Worm (Caenorhabditis elegans) whole organism, L4 larva: Measurements from ENCODE around the gene ZK742.3.

ENCODE experiments used
- jun-1 ChIP-seq: fragments of 150-350 bp; optimal IDR thresholded peaks from 2 replicates; lab custom pipeline; 2014; ENCODE audit warnings: missing biosample characterization, missing genetic modification reagents, missing genetic modification characterization
- nhr-28 ChIP-seq: fragments of 150-350 bp; optimal IDR thresholded peaks from 2 replicates; lab custom pipeline; 2014; ENCODE audit warnings: missing biosample characterization, missing genetic modification characterization
- nhr-48 ChIP-seq: sonication (generic microtip); optimal IDR thresholded peaks from 2 replicates; lab custom pipeline; 2016; ENCODE audit warnings: mild to moderate bottlenecking, missing genetic modification characterization, missing compliant biosample characterization
- snpc-4 ChIP-seq: fragments of 150-350 bp; optimal IDR thresholded peaks from 2 replicates; lab custom pipeline; 2014; ENCODE audit warnings: missing biosample characterization, missing genetic modification characterization

ce11 chrV:7837809-7838208 lies 28.1 kb upstream of the ZK742.3 start, which contains the start of gene ttr-33:
- TF ChIP-seq jun-1 (tag; lab: Kevin White, UChicago): no peak
- peak; percentile 4 for TF ChIP-seq nhr-28 (tag; lab: Kevin White, UChicago)
- no peak for TF ChIP-seq snpc-4 (tag; lab: Kevin White, UChicago)
- no peak for TF ChIP-seq nhr-48 (tag; lab: Kevin White, UChicago)
